Worm (Caenorhabditis elegans) whole organism, late embryonic: Measurements from ENCODE around the gene pct-1.

Experiments used
- K09A11.1 ChIP-seq: sonication (generic microtip); optimal IDR thresholded peaks from 2 replicates; lab custom pipeline; 2017; ENCODE audit warnings: antibody characterized with exemption, mild to moderate bottlenecking, missing genetic modification characterization, missing compliant biosample characterization; ENCODE audit not compliant: insufficient read depth
- Y22D7AL.16 ChIP-seq: sonication (generic microtip); optimal IDR thresholded peaks from 2 replicates; lab custom pipeline; 2016; ENCODE audit warnings: missing genetic modification characterization, missing compliant biosample characterization
- ceh-34 ChIP-seq: sonication (generic microtip); optimal IDR thresholded peaks from 2 replicates; lab custom pipeline; 2016; ENCODE audit warnings: mild to moderate bottlenecking, missing genetic modification characterization, missing compliant biosample characterization
- ceh-6 ChIP-seq: fragments of 200-800 bp; sonication (Bioruptor generic); optimal IDR thresholded peaks from 2 replicates; lab custom pipeline; 2018; ENCODE audit warnings: mild to moderate bottlenecking, missing genetic modification characterization, missing compliant biosample characterization
- dmd-4 ChIP-seq: sonication (generic microtip); optimal IDR thresholded peaks from 2 replicates; lab custom pipeline; 2016; ENCODE audit warnings: borderline replicate concordance, missing genetic modification characterization, missing compliant biosample characterization
- hlh-15 ChIP-seq: sonication (generic microtip); optimal IDR thresholded peaks from 2 replicates; lab custom pipeline; 2016; ENCODE audit warnings: missing genetic modification characterization, missing compliant biosample characterization
- hlh-6 ChIP-seq: sonication (generic microtip); optimal IDR thresholded peaks from 2 replicates; lab custom pipeline; 2016; ENCODE audit warnings: missing genotype, missing genetic modification characterization, missing compliant biosample characterization
- lim-6 ChIP-seq: sonication (generic microtip); optimal IDR thresholded peaks from 2 replicates; lab custom pipeline; 2016; ENCODE audit warnings: missing genetic modification characterization, missing compliant biosample characterization
- mec-3 ChIP-seq: sonication (generic microtip); optimal IDR thresholded peaks from 2 replicates; lab custom pipeline; 2016; ENCODE audit warnings: borderline replicate concordance, missing genetic modification characterization, missing compliant biosample characterization
- pha-4 ChIP-seq: fragments of 150-350 bp; optimal IDR thresholded peaks from 2 replicates; lab custom pipeline; 2018; ENCODE audit warnings: missing biosample characterization, missing genetic modification reagents, missing genetic modification characterization

DNA sequence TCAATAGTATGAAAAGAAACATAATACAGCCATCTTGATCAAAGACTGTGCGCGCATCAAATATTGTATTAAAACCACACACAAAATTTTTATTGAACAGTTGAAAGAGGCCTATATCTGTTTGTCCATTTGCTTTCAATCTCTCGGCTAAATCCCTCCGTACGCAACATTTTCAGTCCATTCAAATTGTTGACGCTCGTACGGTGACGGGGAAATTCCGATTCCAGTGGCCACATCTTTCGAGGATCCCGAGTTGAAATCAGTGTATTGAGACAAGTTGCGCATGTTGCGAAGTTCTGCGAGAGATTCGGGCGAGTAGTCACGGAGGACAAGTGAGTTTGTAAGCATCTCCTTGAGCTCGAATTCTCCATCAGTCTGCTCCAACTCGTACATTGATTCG lies 11.8 kb upstream of the pct-1 start:
- no peak for TF ChIP-seq pha-4 (tag; lab: Kevin White, UChicago)
- TF ChIP-seq hlh-6 (tag; lab: Kevin White, UChicago), result no peak
- no peak for TF ChIP-seq mec-3 (tag; lab: Kevin White, UChicago)
- TF ChIP-seq K09A11.1 (tag; lab: Kevin White, UChicago), result no peak
- no peak for TF ChIP-seq hlh-15 (tag; lab: Kevin White, UChicago)
- TF ChIP-seq dmd-4 (tag; lab: Kevin White, UChicago), result no peak
- TF ChIP-seq ceh-34 (tag; lab: Kevin White, UChicago), result no peak
- TF ChIP-seq ceh-6 (GFP tag; lab: Kevin White, UChicago), result no peak
- no peak for TF ChIP-seq Y22D7AL.16 (tag; lab: Kevin White, UChicago)
- TF ChIP-seq lim-6 (tag; lab: Kevin White, UChicago), result no peak
